Fruit fly (Drosophila melanogaster) whole organism, embryonic: ENCODE measurements around the gene CG4733.

Source experiments
- Adf1 ChIP-seq: fragments of 200-800 bp; sonication (Bioruptor generic); IDR thresholded peaks from 2 replicates; pipeline ENCODE4 v1.3.6; 2022; ENCODE audit warnings: missing biosample characterization, missing genetic modification characterization
- CG10267 ChIP-seq: fragments of 200-800 bp; sonication (Bioruptor generic); optimal IDR thresholded peaks from 2 replicates; lab custom pipeline; 2018; ENCODE audit warnings: missing biosample characterization, mild to moderate bottlenecking, missing genetic modification characterization, moderate library complexity
- CG12155 ChIP-seq: fragments of 200-800 bp; sonication (Bioruptor generic); optimal IDR thresholded peaks from 3 replicates; lab custom pipeline; 2016; ENCODE audit warnings: missing biosample characterization, missing genetic modification characterization
- CG12219 ChIP-seq: fragments of 200-800 bp; sonication (Bioruptor generic); optimal IDR thresholded peaks from 3 replicates; lab custom pipeline; 2018; ENCODE audit warnings: missing biosample characterization, mild to moderate bottlenecking, missing genetic modification characterization
- CG13287 ChIP-seq: fragments of 200-800 bp; sonication (Bioruptor generic); IDR thresholded peaks from 2 replicates; pipeline ENCODE4 v1.3.6; 2022; ENCODE audit warnings: missing biosample characterization, missing genetic modification characterization; ENCODE audit not compliant: partially characterized antibody
- CG14965 ChIP-seq: fragments of 200-800 bp; sonication (Bioruptor generic); optimal IDR thresholded peaks from 2 replicates; lab custom pipeline; 2016; ENCODE audit warnings: missing biosample characterization, missing genetic modification characterization, borderline replicate concordance
- CG15479 ChIP-seq: fragments of 200-800 bp; sonication (Bioruptor generic); optimal IDR thresholded peaks from 3 replicates; lab custom pipeline; 2019; ENCODE audit warnings: missing biosample characterization, mild to moderate bottlenecking, missing genetic modification characterization, moderate library complexity
- CG1603 ChIP-seq: fragments of 200-800 bp; sonication (Bioruptor generic); optimal IDR thresholded peaks from 2 replicates; lab custom pipeline; 2019; ENCODE audit warnings: missing biosample characterization, mild to moderate bottlenecking, missing genetic modification characterization, moderate library complexity
- CG17328 ChIP-seq: fragments of 200-800 bp; sonication (Bioruptor generic); IDR thresholded peaks from 2 replicates; pipeline ENCODE4 v1.3.6; 2022; ENCODE audit warnings: missing biosample characterization, missing genetic modification characterization
- CG17359 ChIP-seq: fragments of 200-800 bp; sonication (Bioruptor generic); optimal IDR thresholded peaks from 3 replicates; lab custom pipeline; 2018; ENCODE audit warnings: missing biosample characterization, mild to moderate bottlenecking, missing genetic modification characterization, moderate library complexity
- CG2199 ChIP-seq: fragments of 200-800 bp; sonication (Bioruptor generic); IDR thresholded peaks from 3 replicates; pipeline ENCODE4 v1.3.6; 2022; ENCODE audit warnings: missing biosample characterization, missing genetic modification characterization
- CG3726 ChIP-seq: fragments of 200-800 bp; sonication (Bioruptor generic); IDR thresholded peaks from 3 replicates; pipeline ENCODE4, ENCODE4 v1.3.6; 2022; ENCODE audit warnings: missing biosample characterization, missing genetic modification characterization
- CG43689 ChIP-seq: fragments of 200-800 bp; sonication (Bioruptor generic); IDR thresholded peaks from 2 replicates; pipeline ENCODE4 v1.3.6; 2022; ENCODE audit warnings: missing biosample characterization, missing genetic modification characterization
- CG4854 ChIP-seq: fragments of 200-800 bp; sonication (Bioruptor generic); optimal IDR thresholded peaks from 2 replicates; lab custom pipeline; 2016; ENCODE audit warnings: missing biosample characterization, missing genetic modification characterization, inconsistent platforms
- CG5953 ChIP-seq: fragments of 200-800 bp; sonication (Bioruptor generic); IDR thresholded peaks from 2 replicates; pipeline ENCODE4 v1.3.6; 2022; ENCODE audit warnings: missing biosample characterization, missing genetic modification characterization
- CG7786 ChIP-seq: fragments of 200-800 bp; sonication (Bioruptor generic); optimal IDR thresholded peaks from 2 replicates; lab custom pipeline; 2016; ENCODE audit warnings: missing biosample characterization, missing genetic modification characterization
- CG8924 ChIP-seq: fragments of 200-800 bp; optimal IDR thresholded peaks from 3 replicates; lab custom pipeline; 2019; ENCODE audit warnings: missing biosample characterization, mild to moderate bottlenecking, missing genetic modification characterization, moderate library complexity
- CG8944 ChIP-seq: fragments of 200-800 bp; sonication (Bioruptor generic); optimal IDR thresholded peaks from 3 replicates; lab custom pipeline; 2016; ENCODE audit warnings: missing biosample characterization, missing genetic modification characterization
- CG9876 ChIP-seq: fragments of 200-800 bp; sonication (Bioruptor generic); optimal IDR thresholded peaks from 2 replicates; lab custom pipeline; 2016; ENCODE audit warnings: missing biosample characterization, missing genetic modification characterization
- CG9932 ChIP-seq: fragments of 200-800 bp; sonication (Bioruptor generic); IDR thresholded peaks from 2 replicates; pipeline ENCODE4 v1.3.6; 2022; ENCODE audit warnings: missing biosample characterization, missing genetic modification characterization
- Dip3 ChIP-seq: fragments of 200-800 bp; sonication (Bioruptor generic); optimal IDR thresholded peaks from 3 replicates; lab custom pipeline; 2016; ENCODE audit warnings: missing biosample characterization, missing genetic modification characterization
- Drgx ChIP-seq: fragments of 200-800 bp; sonication (Bioruptor generic); IDR thresholded peaks from 2 replicates; pipeline ENCODE4 v1.3.6; 2022; ENCODE audit warnings: missing biosample characterization, missing genetic modification characterization
- Ets97D ChIP-seq: fragments of 200-800 bp; sonication (Bioruptor generic); optimal IDR thresholded peaks from 3 replicates; lab custom pipeline; 2016; ENCODE audit warnings: missing biosample characterization, missing genetic modification characterization
- HLH4C ChIP-seq: fragments of 200-800 bp; sonication (Bioruptor generic); IDR thresholded peaks from 3 replicates; pipeline ENCODE4 v1.3.6; 2022; ENCODE audit warnings: missing biosample characterization, missing genetic modification characterization; ENCODE audit not compliant: partially characterized antibody
- Hey ChIP-seq: fragments of 200-800 bp; sonication (Bioruptor generic); optimal IDR thresholded peaks from 3 replicates; lab custom pipeline; 2018; ENCODE audit warnings: missing biosample characterization, mild to moderate bottlenecking, missing genetic modification characterization
- Meics ChIP-seq: fragments of 200-800 bp; sonication (Bioruptor generic); optimal IDR thresholded peaks from 2 replicates; lab custom pipeline; 2017; ENCODE audit warnings: missing biosample characterization, mild to moderate bottlenecking, missing genetic modification characterization
- Mrtf ChIP-seq: fragments of 200-800 bp; sonication (Bioruptor generic); IDR thresholded peaks from 3 replicates; pipeline ENCODE4 v1.3.6; 2022; ENCODE audit warnings: missing biosample characterization, missing genetic modification characterization
- NK7.1 ChIP-seq: fragments of 200-800 bp; sonication (Bioruptor generic); optimal IDR thresholded peaks from 3 replicates; lab custom pipeline; 2016; ENCODE audit warnings: missing biosample characterization, missing genetic modification characterization
- Nf-YB ChIP-seq: fragments of 200-800 bp; sonication (Bioruptor generic); optimal IDR thresholded peaks from 3 replicates; lab custom pipeline; 2019; ENCODE audit warnings: missing biosample characterization, mild to moderate bottlenecking, missing genetic modification characterization, moderate library complexity
- Oaz ChIP-seq: fragments of 200-800 bp; sonication (Bioruptor generic); IDR thresholded peaks from 2 replicates; pipeline ENCODE4 v1.3.6; 2022; ENCODE audit warnings: missing biosample characterization, missing genetic modification characterization
- PHDP ChIP-seq: fragments of 200-800 bp; sonication (Bioruptor generic); optimal IDR thresholded peaks from 3 replicates; lab custom pipeline; 2018; ENCODE audit warnings: missing biosample characterization, mild to moderate bottlenecking, missing genetic modification characterization, moderate library complexity
- Ptx1 ChIP-seq: fragments of 200-800 bp; sonication (Bioruptor generic); IDR thresholded peaks from 2 replicates; pipeline ENCODE4 v1.3.6; 2022; ENCODE audit warnings: missing biosample characterization, missing genetic modification characterization
- TFAM ChIP-seq: fragments of 200-800 bp; sonication (Bioruptor generic); optimal IDR thresholded peaks from 2 replicates; lab custom pipeline; 2017; ENCODE audit warnings: missing biosample characterization, missing genetic modification characterization, inconsistent platforms
- Tbp ChIP-seq: fragments of >200 bp; optimal IDR thresholded peaks from 2 replicates; lab custom pipeline; 2018; ENCODE audit warnings: missing biosample characterization, missing genetic modification characterization
- Xrp1 ChIP-seq: fragments of 200-800 bp; sonication (Bioruptor generic); IDR thresholded peaks from 2 replicates; pipeline ENCODE4 v1.3.6; 2022; ENCODE audit warnings: missing biosample characterization, missing genetic modification characterization
- ato ChIP-seq: fragments of 200-800 bp; sonication (Bioruptor generic); IDR thresholded peaks from 2 replicates; pipeline ENCODE4 v1.3.6; 2022; ENCODE audit warnings: missing biosample characterization, missing genetic modification characterization; ENCODE audit not compliant: partially characterized antibody
- az2 ChIP-seq: fragments of 200-800 bp; sonication (Bioruptor generic); optimal IDR thresholded peaks from 3 replicates; lab custom pipeline; 2016; ENCODE audit warnings: missing biosample characterization, missing genetic modification characterization
- chm ChIP-seq: fragments of 200-800 bp; sonication (Bioruptor generic); IDR thresholded peaks from 2 replicates; pipeline ENCODE4 v1.3.6; 2022; ENCODE audit warnings: missing biosample characterization, missing genetic modification characterization
- crp ChIP-seq, 2 experiments: fragments of 200-800 bp; sonication (Bioruptor generic); optimal IDR thresholded peaks; 2 replicates in 1 of 2; 3 replicates in 1 of 2; lab custom pipeline; 2017; ENCODE audit warnings: missing biosample characterization in 2 of 2, missing genetic modification characterization in 2 of 2, mild to moderate bottlenecking in 1 of 2, moderate library complexity in 1 of 2
- fu2 ChIP-seq: fragments of 200-800 bp; sonication (Bioruptor generic); optimal IDR thresholded peaks from 2 replicates; lab custom pipeline; 2016; ENCODE audit warnings: missing biosample characterization, missing genetic modification characterization
- gce ChIP-seq: fragments of 200-800 bp; sonication (Bioruptor generic); IDR thresholded peaks from 3 replicates; pipeline ENCODE4 v1.3.6; 2022; ENCODE audit warnings: missing biosample characterization, missing genetic modification characterization
- hkb ChIP-seq, 2 experiments: fragments of 200-800 bp in 1 of 2; fragments of >200 bp in 1 of 2; sonication (Bioruptor generic) in 1 of 2; IDR thresholded peaks in 1 of 2; optimal IDR thresholded peaks in 1 of 2; 2 replicates each; pipeline versions ENCODE4 v1.3.6 to Lab custom; 2017 to 2022; ENCODE audit warnings: missing biosample characterization in 1 of 2, missing genetic modification characterization in 1 of 2
- mam ChIP-seq: fragments of 200-800 bp; sonication (Bioruptor generic); optimal IDR thresholded peaks from 3 replicates; lab custom pipeline; 2016; ENCODE audit warnings: missing biosample characterization, missing genetic modification characterization
- row ChIP-seq: fragments of 200-800 bp; sonication (Bioruptor generic); IDR thresholded peaks from 3 replicates; pipeline ENCODE4 v1.3.6; 2022; ENCODE audit warnings: missing biosample characterization, missing genetic modification characterization
- run ChIP-seq: fragments of 200-800 bp; sonication (Bioruptor generic); optimal IDR thresholded peaks from 3 replicates; lab custom pipeline; 2018; ENCODE audit warnings: missing biosample characterization, mild to moderate bottlenecking, missing genetic modification characterization
- slou ChIP-seq: fragments of 200-800 bp; sonication (Bioruptor generic); optimal IDR thresholded peaks from 3 replicates; lab custom pipeline; 2016; ENCODE audit warnings: missing biosample characterization, missing genetic modification characterization
- sug ChIP-seq: fragments of 200-800 bp; optimal IDR thresholded peaks from 2 replicates; lab custom pipeline; 2019; ENCODE audit warnings: missing biosample characterization, mild to moderate bottlenecking, missing genetic modification characterization, moderate library complexity
- trem ChIP-seq: fragments of 200-800 bp; optimal IDR thresholded peaks from 3 replicates; lab custom pipeline; 2019; ENCODE audit warnings: missing biosample characterization, mild to moderate bottlenecking, missing genetic modification characterization, moderate library complexity
- unc-4 ChIP-seq: fragments of 200-800 bp; sonication (Bioruptor generic); IDR thresholded peaks from 2 replicates; pipeline ENCODE4 v1.3.6; 2022; ENCODE audit warnings: missing biosample characterization, missing genetic modification characterization; ENCODE audit not compliant: partially characterized antibody
- unpg ChIP-seq: fragments of 200-800 bp; sonication (Bioruptor generic); optimal IDR thresholded peaks from 3 replicates; lab custom pipeline; 2018; ENCODE audit warnings: missing biosample characterization, mild to moderate bottlenecking, missing genetic modification characterization, moderate library complexity

Gene CG4733

dm6 chr3R:19892046-19892445 is 1.6 kb downstream of the CG4733 start (continued):
- TF ChIP-seq CG10267 (tag; lab: Kevin White, UChicago) (peak; percentile 56), fu2 (GFP tag; lab: Kevin White, UChicago) (peak; percentile 18), CG13287 (GFP tag; lab: Robert Waterston, UW) (peak; percentile 14; the same call in 1 of the 2 replicates), CG2199 (GFP tag; lab: Robert Waterston, UW) (peak; percentile 71; the same call in 1 of the 3 replicates), TFAM (GFP tag; lab: Kevin White, UChicago) (no peak), slou (peak; percentile 24), chm (GFP tag; lab: Robert Waterston, UW) (peak; percentile 75), Tbp (GFP tag; lab: Kevin White, UChicago) (no peak), CG14965 (GFP tag; lab: Kevin White, UChicago) (no peak), CG5953 (no peak), CG7786 (GFP tag; lab: Kevin White, UChicago) (peak; percentile 68), ato (GFP tag; lab: Robert Waterston, UW) (0 out of 2 replicates have a peak, but pooled peaks have one; percentile 38), CG9876 (GFP tag; lab: Kevin White, UChicago) (peak; percentile 13), CG9932 (peak; percentile 78), unpg (GFP tag; lab: Kevin White, UChicago) (peak; percentile 82), CG3726 (peak; percentile 73; the same call in 2 of the 3 replicates), az2 (peak; percentile 53), Oaz (GFP tag; lab: Robert Waterston, UW) (0 out of 2 replicates have a peak, but pooled peaks have one; percentile 20), crp (GFP tag; optimal IDR thresholded peaks at IDR 0.05; lab: Kevin White, UChicago) (no peak), Drgx (peak; percentile 68), Ptx1 (GFP tag; lab: Robert Waterston, UW) (peak; percentile 87), mam (GFP tag; lab: Kevin White, UChicago) (peak; percentile 78), trem (tag; lab: Kevin White, UChicago) (peak; percentile 37), NK7.1 (GFP tag; lab: Kevin White, UChicago) (no peak), CG1603 (tag; lab: Kevin White, UChicago) (peak; percentile 89), Xrp1 (GFP tag; lab: Robert Waterston, UW) (peak; percentile 80; the same call in 1 of the 2 replicates), Meics (peak; percentile 71), CG8924 (tag; lab: Kevin White, UChicago) (no peak), CG17328 (GFP tag; lab: Robert Waterston, UW) (peak; percentile 58; the same call in 1 of the 2 replicates), Nf-YB (no peak), CG8944 (peak; percentile 57), PHDP (tag; lab: Kevin White, UChicago) (peak; percentile 71), gce (peak; percentile 69; the same call in 2 of the 3 replicates), CG17359 (tag; lab: Kevin White, UChicago) (peak; percentile 69), Ets97D (GFP tag; lab: Kevin White, UChicago) (peak; percentile 16), row (GFP tag; lab: Robert Waterston, UW) (peak; percentile 92), CG4854 (GFP tag; lab: Kevin White, UChicago) (peak; percentile 38), CG12155 (GFP tag; lab: Kevin White, UChicago) (peak; percentile 49), CG15479 (GFP tag; lab: Kevin White, UChicago) (no peak), sug (peak; percentile 58), unc-4 (GFP tag; lab: Robert Waterston, UW) (no peak), HLH4C (GFP tag; lab: Robert Waterston, UW) (peak; percentile 40; the same call in 1 of the 3 replicates), run (tag; lab: Kevin White, UChicago) (no peak), CG43689 (GFP tag; lab: Robert Waterston, UW) (peak; percentile 51), hkb (optimal IDR thresholded peaks at IDR 0.05; lab: Kevin White, UChicago) (no peak), hkb (GFP tag; IDR thresholded peaks at IDR 0.05; lab: Robert Waterston, UW) (peak; percentile 74), Hey (no peak), CG12219 (GFP tag; lab: Kevin White, UChicago) (peak; percentile 72), Adf1 (0 out of 2 replicates have a peak, but pooled peaks have one; percentile 10), Mrtf (GFP tag; lab: Robert Waterston, UW) (0 out of 3 replicates have a peak, but pooled peaks have one; percentile 60), Dip3 (GFP tag; lab: Kevin White, UChicago) (peak; percentile 67)
